Fruit fly (Drosophila melanogaster): ENCODE results near the gene RluA-1.

dm6 chr2L:10491354-10491753 is 17.2 kb upstream of the RluA-1 start, which contains the start of gene CG13144:
- TF ChIP-seq foxo (GFP tag; optimal IDR thresholded peaks at IDR 0.05) (no peak), psq (GFP tag; optimal IDR thresholded peaks at IDR 0.05) (no peak), h (GFP tag; optimal IDR thresholded peaks at IDR 0.05) (no peak), sage (GFP tag; optimal IDR thresholded peaks at IDR 0.05) (no peak), usp (GFP tag; optimal IDR thresholded peaks at IDR 0.05) (no peak), fru (GFP tag; optimal IDR thresholded peaks at IDR 0.05) (no peak), br (GFP tag; optimal IDR thresholded peaks at IDR 0.05) (no peak), Mio (GFP tag; optimal IDR thresholded peaks at IDR 0.05) (no peak), GATAd (GFP tag; optimal IDR thresholded peaks at IDR 0.05) (no peak), Sp1 (GFP tag; optimal IDR thresholded peaks at IDR 0.05) (no peak), CG9705 (GFP tag; optimal IDR thresholded peaks at IDR 0.05) (no peak), CG32264 (GFP tag; optimal IDR thresholded peaks at IDR 0.05) (no peak), jim (GFP tag; optimal IDR thresholded peaks at IDR 0.05) (no peak)

Data from whole organism, wandering third instar larva.